Worm (Caenorhabditis elegans): ENCODE results near the gene sri-51.
"Not testable (repeated sequence)": the region's sequence is repeated elsewhere in the genome, so short reads cannot be mapped to it uniquely, and the experiment has no call there.

ce11 chrII:3184858-3185257, 14.0 kb downstream of the sri-51 start, which contains the start of gene sri-78:
- TF ChIP-seq ztf-4 (tag; optimal IDR thresholded peaks at IDR 0.05); tbx-2 (tag; optimal IDR thresholded peaks at IDR 0.05); hmg-11 (tag; optimal IDR thresholded peaks at IDR 0.05); aly-2 (tag; optimal IDR thresholded peaks at IDR 0.05); ama-1 (optimal IDR thresholded peaks at IDR 0.05); ceh-16 (tag; optimal IDR thresholded peaks at IDR 0.05); nhr-43 (tag; optimal IDR thresholded peaks at IDR 0.05; ENCODE audit: poor library complexity, severe bottlenecking); fkh-10 (GFP tag; optimal IDR thresholded peaks at IDR 0.05); egl-27 (tag; optimal IDR thresholded peaks at IDR 0.05): not testable (repeated sequence)
